Comparison of ENCODE assay signal across 1 fruit fly cellular context in the genomic region with DNA sequence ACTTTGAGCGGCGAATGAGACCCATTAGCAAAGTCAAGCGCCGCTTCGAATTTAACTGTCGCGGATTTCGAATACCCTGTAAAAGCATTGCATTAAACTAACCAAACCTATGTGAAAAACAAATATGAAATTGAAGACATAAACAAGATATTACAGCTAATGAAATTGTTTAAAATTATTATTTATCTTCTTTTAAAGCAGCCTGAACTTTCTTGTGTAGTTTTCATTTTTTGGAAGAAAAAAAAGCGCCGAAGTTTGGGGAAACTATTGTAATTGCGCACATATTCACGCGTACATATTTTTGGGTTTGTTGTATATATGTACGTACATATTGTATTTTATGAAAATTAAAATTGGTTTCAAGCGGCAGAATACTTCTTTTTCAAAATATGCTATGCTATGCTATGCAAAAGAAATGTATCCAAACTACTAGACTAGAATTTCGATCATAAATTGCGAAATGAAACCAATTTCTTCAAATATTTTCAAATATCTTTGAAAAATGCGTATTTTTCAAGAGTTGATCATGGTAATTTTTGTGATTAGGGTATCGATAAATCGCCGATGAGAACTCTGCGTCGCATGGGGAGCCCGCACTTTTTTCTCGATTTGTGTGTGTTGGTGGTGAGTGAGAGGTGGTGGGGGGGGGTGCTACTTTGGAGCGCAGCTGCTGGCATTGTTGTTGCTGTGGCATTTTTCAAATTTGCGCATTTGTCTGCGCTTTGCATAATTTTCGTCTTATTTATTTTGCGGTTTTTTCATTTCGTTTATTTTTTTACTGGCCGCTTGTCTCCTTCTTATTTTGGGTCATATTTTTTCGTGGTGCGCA.
A peak's percentile ranks its signal among the peaks of the same experiment; 100 is the strongest.
TF ChIP-seq lines count a peak whose summit lies in the region.

No protein-coding gene starts in this region.

TF ChIP-seq in whole organism, embryonic, 481 proteins besides CTCF, POLR2A, EP300 and RAD21 (continued from another document):
- TF ChIP-seq hbn (GFP tag; IDR thresholded peaks at IDR 0.05; lab: Robert Waterston, UW; ENCODE audit: partially characterized antibody) (no peak), maf-S (GFP tag; optimal IDR thresholded peaks at IDR 0.05; lab: Kevin White, UChicago) (no peak), sc (optimal IDR thresholded peaks at IDR 0.05; lab: Kevin White, UChicago) (no peak), sc (GFP tag; optimal IDR thresholded peaks at IDR 0.05; lab: Kevin White, UChicago) (no peak), HmgD (GFP tag; optimal IDR thresholded peaks at IDR 0.05; lab: Kevin White, UChicago) (no peak), CG18262 (tag; optimal IDR thresholded peaks at IDR 0.05; lab: Kevin White, UChicago) (peak; percentile 6), D19B (GFP tag; optimal IDR thresholded peaks at IDR 0.05; lab: Kevin White, UChicago) (peak; percentile 29)
TF ChIP-seq in whole organism, embryonic: peak in this region for 7.
